Fruit fly (Drosophila melanogaster): ENCODE data around the gene CG6621.

The CG6621 gene

dm6 chr3R:10881824-10882559 is 11.3 kb downstream of the CG6621 start, which contains the start of gene Tpc1 (continued):
- no peak for TF ChIP-seq GATAe (GFP tag; conservative IDR thresholded peaks at IDR 0.05)
- TF ChIP-seq ro (GFP tag; IDR thresholded peaks at IDR 0.05) = no peak
- TF ChIP-seq bsh (GFP tag; optimal IDR thresholded peaks at IDR 0.05) = peak in 1 of 2 experiments; percentile 12
- TF ChIP-seq Sox100B (GFP tag; optimal IDR thresholded peaks at IDR 0.05) = no peak
- TF ChIP-seq CG3281 (GFP tag; optimal IDR thresholded peaks at IDR 0.05) = peak; percentile 8
- peak; percentile 33 for TF ChIP-seq CG2678 (tag; optimal IDR thresholded peaks at IDR 0.05)
- no peak for TF ChIP-seq Jarid2 (GFP tag; optimal IDR thresholded peaks at IDR 0.05)
- no peak for TF ChIP-seq Dip2 (GFP tag; IDR thresholded peaks at IDR 0.05)
- TF ChIP-seq NC2α (GFP tag; optimal IDR thresholded peaks at IDR 0.05) = no peak
- no peak for TF ChIP-seq vvl (GFP tag; IDR thresholded peaks at IDR 0.05)
- no peak for TF ChIP-seq HHEX (GFP tag; optimal IDR thresholded peaks at IDR 0.05)
- TF ChIP-seq unc-4 (GFP tag; IDR thresholded peaks at IDR 0.05; ENCODE audit: partially characterized antibody) = peak; percentile 94
- TF ChIP-seq CG18599 (GFP tag; optimal IDR thresholded peaks at IDR 0.05) = peak; percentile 8
- TF ChIP-seq dm (GFP tag; optimal IDR thresholded peaks at IDR 0.05) = peak; percentile 10
- no peak for TF ChIP-seq klu (GFP tag; IDR thresholded peaks at IDR 0.05)
- TF ChIP-seq CG9797 (GFP tag; optimal IDR thresholded peaks at IDR 0.05) = peak; percentile 26
- TF ChIP-seq btn (GFP tag; optimal IDR thresholded peaks at IDR 0.05) = no peak
- peak; percentile 82; the same call in 1 of the 2 replicates for TF ChIP-seq amos (GFP tag; IDR thresholded peaks at IDR 0.05; ENCODE audit: partially characterized antibody)
- TF ChIP-seq CG4617 (GFP tag; optimal IDR thresholded peaks at IDR 0.05; ENCODE audit: borderline replicate concordance) = no peak
- peak; percentile 29 for TF ChIP-seq Dad (GFP tag; optimal IDR thresholded peaks at IDR 0.05)
- TF ChIP-seq Vsx1 (GFP tag; optimal IDR thresholded peaks at IDR 0.05) = no peak
- TF ChIP-seq B-H1 (GFP tag; IDR thresholded peaks at IDR 0.05) = no peak
- TF ChIP-seq Side (GFP tag; optimal IDR thresholded peaks at IDR 0.05) = peak; percentile 18
- TF ChIP-seq cas (GFP tag; IDR thresholded peaks at IDR 0.05) = no peak
- no peak for TF ChIP-seq gt (GFP tag; IDR thresholded peaks at IDR 0.05)
- TF ChIP-seq CG16779 (GFP tag; IDR thresholded peaks at IDR 0.05) = no peak
- TF ChIP-seq CG14965 (GFP tag; optimal IDR thresholded peaks at IDR 0.05; ENCODE audit: borderline replicate concordance) = no peak
- TF ChIP-seq CG11247 (GFP tag; IDR thresholded peaks at IDR 0.05) = no peak
- TF ChIP-seq pnt (GFP tag; optimal IDR thresholded peaks at IDR 0.05) = no peak
- TF ChIP-seq CG2199 (GFP tag; IDR thresholded peaks at IDR 0.05) = no peak
- TF ChIP-seq Mad (GFP tag; optimal IDR thresholded peaks at IDR 0.05) = no peak
- no peak for TF ChIP-seq CG43689 (GFP tag; IDR thresholded peaks at IDR 0.05)
- no peak for TF ChIP-seq gsb-n (tag; optimal IDR thresholded peaks at IDR 0.05)
- TF ChIP-seq CG15011 (GFP tag; optimal IDR thresholded peaks at IDR 0.05) = no peak
- TF ChIP-seq CG9437 (GFP tag; optimal IDR thresholded peaks at IDR 0.05) = peak; percentile 70
- peak; percentile 34 for TF ChIP-seq Dek (tag; optimal IDR thresholded peaks at IDR 0.05)
- TF ChIP-seq kni (GFP tag; optimal IDR thresholded peaks at IDR 0.05) = peak; percentile 59
- peak; percentile 26 for TF ChIP-seq tx (GFP tag; optimal IDR thresholded peaks at IDR 0.05)
- no peak for TF ChIP-seq al (GFP tag; IDR thresholded peaks at IDR 0.05)
- TF ChIP-seq crp (GFP tag; optimal IDR thresholded peaks at IDR 0.05) = peak; percentile 85 to 97
- no peak for TF ChIP-seq odd (GFP tag; optimal IDR thresholded peaks at IDR 0.05)
- no peak for TF ChIP-seq CG6254 (GFP tag; optimal IDR thresholded peaks at IDR 0.05)
- no peak for TF ChIP-seq tgo (GFP tag; IDR thresholded peaks at IDR 0.05)
- TF ChIP-seq hkb (optimal IDR thresholded peaks at IDR 0.05) = no peak
- no peak for TF ChIP-seq hkb (GFP tag; IDR thresholded peaks at IDR 0.05)
- TF ChIP-seq CG31365 (tag; optimal IDR thresholded peaks at IDR 0.05) = no peak
- peak; percentile 90 for TF ChIP-seq CG2129 (GFP tag; IDR thresholded peaks at IDR 0.05; ENCODE audit: partially characterized antibody)
- peak; percentile 73 for TF ChIP-seq CG2120 (GFP tag; optimal IDR thresholded peaks at IDR 0.05)
- peak; percentile 23 for TF ChIP-seq Hr3 (GFP tag; optimal IDR thresholded peaks at IDR 0.05)
- no peak for TF ChIP-seq HmgD (GFP tag; optimal IDR thresholded peaks at IDR 0.05)
